Fruit fly (Drosophila melanogaster): ENCODE measurements around the gene Ant2.

- no peak for TF ChIP-seq CG17806 (tag; optimal IDR thresholded peaks at IDR 0.05)
- no peak for TF ChIP-seq CG8159 (tag; optimal IDR thresholded peaks at IDR 0.05)
- TF ChIP-seq CG4496 (GFP tag; IDR thresholded peaks at IDR 0.05) = no peak
- no peak for TF ChIP-seq CG13204 (GFP tag; optimal IDR thresholded peaks at IDR 0.05)
- no peak for TF ChIP-seq EcR (GFP tag; optimal IDR thresholded peaks at IDR 0.05)
- no peak for TF ChIP-seq Pif1A (GFP tag; optimal IDR thresholded peaks at IDR 0.05)
- no peak for TF ChIP-seq D1 (tag; optimal IDR thresholded peaks at IDR 0.05)
- TF ChIP-seq CG15710 (tag; optimal IDR thresholded peaks at IDR 0.05) = no peak
- no peak for TF ChIP-seq gl (tag; optimal IDR thresholded peaks at IDR 0.05)
- TF ChIP-seq Pif1B (GFP tag; optimal IDR thresholded peaks at IDR 0.05) = no peak
- no peak for TF ChIP-seq Snoo (tag; optimal IDR thresholded peaks at IDR 0.05)
- TF ChIP-seq rn (GFP tag; IDR thresholded peaks at IDR 0.05) = no peak
- TF ChIP-seq CG34367 (tag; optimal IDR thresholded peaks at IDR 0.05) = no peak
- no peak for TF ChIP-seq CG14655 (GFP tag; optimal IDR thresholded peaks at IDR 0.05)
Measured at dm6 chrX:10772634-10773033, 14.1 kb downstream of the Ant2 start.

All from whole organism, pupa.